Fruit fly (Drosophila melanogaster) whole organism, embryonic: ENCODE results near the gene Sclp.

Source experiments
- Antp ChIP-seq: fragments of 200-800 bp; sonication (Bioruptor generic); optimal IDR thresholded peaks from 3 replicates; lab custom pipeline; 2016; ENCODE audit warnings: missing biosample characterization, missing genetic modification characterization
- CG10462 ChIP-seq: fragments of 200-800 bp; sonication (Bioruptor generic); optimal IDR thresholded peaks from 2 replicates; lab custom pipeline; 2016; ENCODE audit warnings: missing biosample characterization, missing genetic modification characterization
- CG11504 ChIP-seq: fragments of 200-800 bp; sonication (Bioruptor generic); optimal IDR thresholded peaks from 3 replicates; lab custom pipeline; 2019; ENCODE audit warnings: missing biosample characterization, mild to moderate bottlenecking, missing genetic modification characterization, moderate library complexity
- CG11695 ChIP-seq: fragments of 200-800 bp; sonication (Bioruptor generic); IDR thresholded peaks from 3 replicates; pipeline ENCODE4 v1.3.6; 2022; ENCODE audit warnings: missing biosample characterization, missing genetic modification characterization
- CG13123 ChIP-seq: fragments of 200-800 bp; sonication (Bioruptor generic); optimal IDR thresholded peaks from 2 replicates; lab custom pipeline; 2016; ENCODE audit warnings: missing biosample characterization, missing genetic modification characterization
- CG14014 ChIP-seq: fragments of 200-800 bp; sonication (Bioruptor generic); IDR thresholded peaks from 2 replicates; pipeline ENCODE4 v1.3.6; 2022; ENCODE audit warnings: missing biosample characterization, missing genetic modification characterization
- CG14965 ChIP-seq: fragments of 200-800 bp; sonication (Bioruptor generic); optimal IDR thresholded peaks from 2 replicates; lab custom pipeline; 2016; ENCODE audit warnings: missing biosample characterization, missing genetic modification characterization, borderline replicate concordance
- CG15073 ChIP-seq: fragments of 200-800 bp; sonication (Bioruptor generic); optimal IDR thresholded peaks from 2 replicates; lab custom pipeline; 2016; ENCODE audit warnings: missing biosample characterization, missing genetic modification characterization
- CG15696 ChIP-seq: fragments of 200-800 bp; sonication (Bioruptor generic); optimal IDR thresholded peaks from 2 replicates; lab custom pipeline; 2019; ENCODE audit warnings: missing biosample characterization, mild to moderate bottlenecking, missing genetic modification characterization, moderate library complexity
- CG3281 ChIP-seq: fragments of 200-800 bp; sonication (Bioruptor generic); optimal IDR thresholded peaks from 3 replicates; lab custom pipeline; 2017; ENCODE audit warnings: missing biosample characterization, mild to moderate bottlenecking, missing genetic modification characterization
- CG3726 ChIP-seq: fragments of 200-800 bp; sonication (Bioruptor generic); IDR thresholded peaks from 3 replicates; pipeline ENCODE4, ENCODE4 v1.3.6; 2022; ENCODE audit warnings: missing biosample characterization, missing genetic modification characterization
- CG3847 ChIP-seq: fragments of 200-800 bp; sonication (Bioruptor generic); IDR thresholded peaks from 2 replicates; pipeline ENCODE4 v1.3.6; 2022; ENCODE audit warnings: missing biosample characterization, missing genetic modification characterization
- CG4707 ChIP-seq: fragments of 200-800 bp; sonication (Bioruptor generic); optimal IDR thresholded peaks from 2 replicates; lab custom pipeline; 2018; ENCODE audit warnings: missing biosample characterization, mild to moderate bottlenecking, missing genetic modification characterization, moderate library complexity
- CG6765 ChIP-seq: fragments of 200-800 bp; sonication (Bioruptor generic); optimal IDR thresholded peaks from 3 replicates; lab custom pipeline; 2017; ENCODE audit warnings: missing biosample characterization, mild to moderate bottlenecking, missing genetic modification characterization
- CG8089 ChIP-seq: fragments of 200-800 bp; sonication (Bioruptor generic); optimal IDR thresholded peaks from 3 replicates; lab custom pipeline; 2016; ENCODE audit warnings: missing biosample characterization, missing genetic modification characterization
- CG8944 ChIP-seq: fragments of 200-800 bp; sonication (Bioruptor generic); optimal IDR thresholded peaks from 3 replicates; lab custom pipeline; 2016; ENCODE audit warnings: missing biosample characterization, missing genetic modification characterization
- CG9817 ChIP-seq: fragments of 200-800 bp; sonication (Bioruptor generic); optimal IDR thresholded peaks from 2 replicates; lab custom pipeline; 2018; ENCODE audit warnings: missing biosample characterization, mild to moderate bottlenecking, missing genetic modification characterization, moderate library complexity
- Chrac-16 ChIP-seq: fragments of 200-800 bp; sonication (Bioruptor generic); optimal IDR thresholded peaks from 3 replicates; lab custom pipeline; 2016; ENCODE audit warnings: missing biosample characterization, missing genetic modification characterization
- H15 ChIP-seq: fragments of 200-800 bp; sonication (Bioruptor generic); IDR thresholded peaks from 3 replicates; pipeline ENCODE4 v1.3.6; 2022; ENCODE audit warnings: missing biosample characterization, missing genetic modification characterization
- Hey ChIP-seq: fragments of 200-800 bp; sonication (Bioruptor generic); optimal IDR thresholded peaks from 3 replicates; lab custom pipeline; 2018; ENCODE audit warnings: missing biosample characterization, mild to moderate bottlenecking, missing genetic modification characterization
- Hr51 ChIP-seq, 2 experiments: fragments of 200-800 bp; sonication (Bioruptor generic); optimal IDR thresholded peaks; 2 replicates in 1 of 2; 3 replicates in 1 of 2; lab custom pipeline; 2016 to 2018; ENCODE audit warnings: missing biosample characterization in 2 of 2, missing genetic modification characterization in 2 of 2, mild to moderate bottlenecking in 1 of 2, moderate library complexity in 1 of 2
- NFAT ChIP-seq: fragments of 200-800 bp; sonication (Bioruptor generic); IDR thresholded peaks from 2 replicates; pipeline ENCODE4 v1.3.6; 2022; ENCODE audit warnings: missing biosample characterization, missing genetic modification characterization
- NK7.1 ChIP-seq: fragments of 200-800 bp; sonication (Bioruptor generic); optimal IDR thresholded peaks from 3 replicates; lab custom pipeline; 2016; ENCODE audit warnings: missing biosample characterization, missing genetic modification characterization
- TFAM ChIP-seq: fragments of 200-800 bp; sonication (Bioruptor generic); optimal IDR thresholded peaks from 2 replicates; lab custom pipeline; 2017; ENCODE audit warnings: missing biosample characterization, missing genetic modification characterization, inconsistent platforms
- ac ChIP-seq: fragments of 200-800 bp; sonication (Bioruptor generic); optimal IDR thresholded peaks from 3 replicates; lab custom pipeline; 2017; ENCODE audit warnings: missing biosample characterization, mild to moderate bottlenecking, missing genetic modification characterization
- crp ChIP-seq, 2 experiments: fragments of 200-800 bp; sonication (Bioruptor generic); optimal IDR thresholded peaks; 2 replicates in 1 of 2; 3 replicates in 1 of 2; lab custom pipeline; 2017; ENCODE audit warnings: missing biosample characterization in 2 of 2, missing genetic modification characterization in 2 of 2, mild to moderate bottlenecking in 1 of 2, moderate library complexity in 1 of 2
- grau ChIP-seq: fragments of 200-800 bp; optimal IDR thresholded peaks from 3 replicates; lab custom pipeline; 2019; ENCODE audit warnings: missing biosample characterization, mild to moderate bottlenecking, missing genetic modification characterization, moderate library complexity
- jumu ChIP-seq: fragments of 200-800 bp; sonication (Bioruptor generic); optimal IDR thresholded peaks from 3 replicates; lab custom pipeline; 2016; ENCODE audit warnings: missing biosample characterization, missing genetic modification characterization
- kay ChIP-seq: fragments of 200-800 bp; sonication (Bioruptor generic); optimal IDR thresholded peaks from 2 replicates; lab custom pipeline; 2016; ENCODE audit warnings: missing biosample characterization, missing genetic modification characterization
- kni ChIP-seq: fragments of 200-800 bp; sonication (Bioruptor generic); optimal IDR thresholded peaks from 3 replicates; lab custom pipeline; 2017; ENCODE audit warnings: mild to moderate bottlenecking, missing biosample characterization, missing genetic modification reagents, missing genetic modification characterization
- luna ChIP-seq: fragments of 200-800 bp; sonication (Bioruptor generic); optimal IDR thresholded peaks from 2 replicates; lab custom pipeline; 2016; ENCODE audit warnings: missing biosample characterization, missing genetic modification characterization
- nerfin-2 ChIP-seq: fragments of 200-800 bp; sonication (Bioruptor generic); IDR thresholded peaks from 2 replicates; pipeline ENCODE4 v1.3.6; 2022; ENCODE audit warnings: missing biosample characterization, missing genetic modification characterization; ENCODE audit not compliant: partially characterized antibody
- odd ChIP-seq: fragments of 200-800 bp; sonication (Bioruptor generic); optimal IDR thresholded peaks from 2 replicates; lab custom pipeline; 2017; ENCODE audit warnings: missing biosample characterization, mild to moderate bottlenecking, missing genetic modification characterization
- onecut ChIP-seq: fragments of 200-800 bp; sonication (Bioruptor generic); IDR thresholded peaks from 2 replicates; pipeline ENCODE4 v1.3.6; 2022; ENCODE audit warnings: missing biosample characterization, missing genetic modification characterization
- otp ChIP-seq: fragments of 200-800 bp; sonication (Bioruptor generic); IDR thresholded peaks from 3 replicates; pipeline ENCODE4, ENCODE4 v1.3.6; 2022; ENCODE audit warnings: missing biosample characterization, missing genetic modification characterization
- pum ChIP-seq: fragments of 200-800 bp; sonication (Bioruptor generic); optimal IDR thresholded peaks from 2 replicates; lab custom pipeline; 2016; ENCODE audit warnings: missing biosample characterization, missing genetic modification characterization
- pzg ChIP-seq: fragments of 200-800 bp; sonication (Bioruptor generic); optimal IDR thresholded peaks from 3 replicates; lab custom pipeline; 2018; ENCODE audit warnings: missing biosample characterization, mild to moderate bottlenecking, missing genetic modification characterization, moderate library complexity
- sisA ChIP-seq: fragments of 200-800 bp; sonication (Bioruptor generic); IDR thresholded peaks from 2 replicates; pipeline ENCODE4 v1.3.6; 2022; ENCODE audit warnings: missing biosample characterization, missing genetic modification characterization
- sr ChIP-seq: fragments of 200-800 bp; sonication (Bioruptor generic); IDR thresholded peaks from 3 replicates; pipeline ENCODE4 v1.3.6; 2022; ENCODE audit warnings: missing biosample characterization, missing genetic modification characterization
- tx ChIP-seq: fragments of 200-800 bp; sonication (Bioruptor generic); optimal IDR thresholded peaks from 2 replicates; lab custom pipeline; 2016; ENCODE audit warnings: missing biosample characterization, missing genetic modification characterization
- vnd ChIP-seq: fragments of 200-800 bp; sonication (Bioruptor generic); IDR thresholded peaks from 3 replicates; pipeline ENCODE4 v1.3.6; 2022; ENCODE audit warnings: missing biosample characterization, missing genetic modification characterization; ENCODE audit not compliant: partially characterized antibody
- vvl ChIP-seq: fragments of 200-800 bp; sonication (Bioruptor generic); IDR thresholded peaks from 2 replicates; pipeline ENCODE4 v1.3.6; 2022; ENCODE audit warnings: missing biosample characterization, missing genetic modification characterization

Sclp gene

dm6 chrX:11915154-11915593, 9.3 kb downstream of the Sclp start (continued):
- TF ChIP-seq pum (GFP tag; lab: Kevin White, UChicago) (peak; percentile 37), CG8944 (GFP tag; lab: Kevin White, UChicago) (no peak), CG15073 (GFP tag; lab: Kevin White, UChicago) (no peak), kay (GFP tag; lab: Kevin White, UChicago) (peak; percentile 55), pzg (GFP tag; lab: Kevin White, UChicago) (no peak), CG4707 (GFP tag; lab: Kevin White, UChicago) (peak; percentile 65), Hr51 (GFP tag; optimal IDR thresholded peaks at IDR 0.05; lab: Kevin White, UChicago) (peak; percentile 42 to 93), TFAM (peak; percentile 2), kni (peak; percentile 92), CG13123 (GFP tag; lab: Kevin White, UChicago) (peak; percentile 2), vnd (GFP tag; lab: Robert Waterston, UW) (no peak), NFAT (peak; percentile 59), grau (tag; lab: Kevin White, UChicago) (peak; percentile 94), H15 (peak; percentile 76; the same call in 2 of the 3 replicates), Antp (GFP tag; lab: Kevin White, UChicago) (no peak), luna (GFP tag; lab: Kevin White, UChicago) (no peak), onecut (peak; percentile 79), sr (GFP tag; lab: Robert Waterston, UW) (peak; percentile 7; the same call in 1 of the 3 replicates), CG10462 (GFP tag; lab: Kevin White, UChicago) (peak; percentile 57), sisA (GFP tag; lab: Robert Waterston, UW) (peak; percentile 79), CG3281 (peak; percentile 87), CG11695 (GFP tag; lab: Robert Waterston, UW) (peak; percentile 91), CG6765 (GFP tag; lab: Kevin White, UChicago) (peak; percentile 84), CG15696 (peak; percentile 93), CG14965 (no peak), nerfin-2 (GFP tag; lab: Robert Waterston, UW) (no peak), CG9817 (tag; lab: Kevin White, UChicago) (peak; percentile 86), CG8089 (no peak), CG14014 (GFP tag; lab: Robert Waterston, UW) (peak; percentile 86), NK7.1 (GFP tag; lab: Kevin White, UChicago) (no peak), CG11504 (peak; percentile 93), tx (no peak), vvl (GFP tag; lab: Robert Waterston, UW) (peak; percentile 89), otp (GFP tag; lab: Robert Waterston, UW) (peak; percentile 74), crp (GFP tag; optimal IDR thresholded peaks at IDR 0.05; lab: Kevin White, UChicago) (peak in 1 of 2 experiments; percentile 40), CG3847 (GFP tag; lab: Robert Waterston, UW) (peak; percentile 77), odd (peak; percentile 88), ac (GFP tag; lab: Kevin White, UChicago) (peak; percentile 61), Hey (tag; lab: Kevin White, UChicago) (peak; percentile 35), CG3726 (GFP tag; lab: Robert Waterston, UW) (peak; percentile 81; the same call in 2 of the 3 replicates), jumu (no peak), Chrac-16 (GFP tag; lab: Kevin White, UChicago) (peak; percentile 73)
- TF ChIP-seq, all 482 proteins: peak for 354
